Fruit fly (Drosophila melanogaster) whole organism, prepupa: ENCODE measurements around the gene Rheb.

Source experiments
- Blimp-1 ChIP-seq: fragments of 200-800 bp; sonication (Bioruptor generic); optimal IDR thresholded peaks from 3 replicates; lab custom pipeline; 2017; ENCODE audit warnings: missing biosample characterization, missing genetic modification characterization, mild to moderate bottlenecking, moderate library complexity, missing genetic modification reagents
- CG8119 ChIP-seq: fragments of 200-800 bp; sonication (Bioruptor generic); IDR thresholded peaks from 3 replicates; pipeline ENCODE4 v1.3.6; 2022; ENCODE audit warnings: missing biosample characterization, missing genetic modification characterization
- Sox102F ChIP-seq: fragments of 200-800 bp; sonication (Bioruptor generic); optimal IDR thresholded peaks from 2 replicates; lab custom pipeline; 2016; ENCODE audit warnings: missing biosample characterization, mild to moderate bottlenecking, missing genetic modification characterization
- fd59A ChIP-seq: fragments of 200-800 bp; sonication (Bioruptor generic); optimal IDR thresholded peaks from 2 replicates; lab custom pipeline; 2017; ENCODE audit warnings: missing biosample characterization, mild to moderate bottlenecking, missing genetic modification characterization, missing genetic modification reagents
- fd85E ChIP-seq: fragments of 200-800 bp; sonication (Bioruptor generic); optimal IDR thresholded peaks from 3 replicates; lab custom pipeline; 2016; ENCODE audit warnings: missing biosample characterization, missing genetic modification characterization
- ss ChIP-seq, 2 experiments: fragments of 200-800 bp; sonication (Bioruptor generic); optimal IDR thresholded peaks; 2 replicates in 1 of 2; 3 replicates in 1 of 2; lab custom pipeline; 2017 to 2018; ENCODE audit warnings: mild to moderate bottlenecking in 2 of 2, missing biosample characterization in 2 of 2, missing genetic modification characterization in 2 of 2, moderate library complexity in 1 of 2

- TF ChIP-seq fd59A (no peak), Sox102F (GFP tag; lab: Kevin White, UChicago) (no peak), CG8119 (no peak), ss (GFP tag; optimal IDR thresholded peaks at IDR 0.05; lab: Kevin White, UChicago) (no peak), Blimp-1 (GFP tag; lab: Kevin White, UChicago) (no peak), fd85E (no peak)
These were observed 43.9 kb upstream of the Rheb start for dm6 chr3R:5524804-5525203.
